Worm (Caenorhabditis elegans) whole organism, L4 larva: ENCODE data around the gene him-3.

ENCODE experiments used
- F10B5.3 ChIP-seq: sonication (generic microtip); optimal IDR thresholded peaks from 2 replicates; lab custom pipeline; 2016; ENCODE audit warnings: mild to moderate bottlenecking, missing genetic modification characterization, missing compliant biosample characterization
- F44E2.7 ChIP-seq: fragments of 200-800 bp; sonication (Bioruptor generic); IDR thresholded peaks from 2 replicates; pipeline ENCODE4 v2.1.2; 2022; ENCODE audit warnings: missing genetic modification characterization, missing compliant biosample characterization
- F49E8.2 ChIP-seq: sonication (generic microtip); optimal IDR thresholded peaks from 2 replicates; lab custom pipeline; 2016; ENCODE audit warnings: missing compliant biosample characterization, mild to moderate bottlenecking, missing genetic modification characterization, borderline replicate concordance
- R02D3.7 ChIP-seq: fragments of 150-350 bp; sonication (generic microtip); optimal IDR thresholded peaks from 3 replicates; lab custom pipeline; 2014; ENCODE audit warnings: missing biosample characterization, missing genetic modification characterization
- T20F7.1 ChIP-seq: fragments of 200-800 bp; sonication (Bioruptor generic); optimal IDR thresholded peaks from 2 replicates; lab custom pipeline; 2018; ENCODE audit warnings: mild to moderate bottlenecking, missing genetic modification characterization, missing compliant biosample characterization
- daf-12 ChIP-seq: fragments of 150-350 bp; optimal IDR thresholded peaks from 2 replicates; lab custom pipeline; 2014; ENCODE audit warnings: missing biosample characterization, missing genetic modification reagents, missing genetic modification characterization
- dmd-8 ChIP-seq: fragments of 200-800 bp; sonication (Bioruptor generic); IDR thresholded peaks from 2 replicates; pipeline ENCODE4 v1.3.6; 2022; ENCODE audit warnings: missing genetic modification characterization, missing compliant biosample characterization
- dpl-1 ChIP-seq: fragments of 150-350 bp; optimal IDR thresholded peaks from 2 replicates; lab custom pipeline; 2014; ENCODE audit warnings: missing biosample characterization, missing genetic modification reagents, missing genetic modification characterization
- nhr-11 ChIP-seq: fragments of 150-350 bp; optimal IDR thresholded peaks from 2 replicates; lab custom pipeline; 2014; ENCODE audit warnings: missing biosample characterization, missing genetic modification characterization
- nhr-111 ChIP-seq: fragments of 200-800 bp; sonication (Bioruptor generic); optimal IDR thresholded peaks from 2 replicates; lab custom pipeline; 2018; ENCODE audit warnings: mild to moderate bottlenecking, missing genetic modification characterization, missing compliant biosample characterization
- nhr-28 ChIP-seq: fragments of 150-350 bp; optimal IDR thresholded peaks from 2 replicates; lab custom pipeline; 2014; ENCODE audit warnings: missing biosample characterization, missing genetic modification characterization
- nhr-77 ChIP-seq: fragments of 150-350 bp; optimal IDR thresholded peaks from 2 replicates; lab custom pipeline; 2014; ENCODE audit warnings: missing biosample characterization, missing genetic modification characterization
- tra-1 ChIP-seq: fragments of 200-800 bp; sonication (Bioruptor generic); IDR thresholded peaks from 2 replicates; pipeline ENCODE4 v1.3.6; 2022; ENCODE audit warnings: missing genetic modification reagents, missing genetic modification characterization, missing compliant biosample characterization
- zfp-2 ChIP-seq: sonication (generic microtip); optimal IDR thresholded peaks from 2 replicates; lab custom pipeline; 2016; ENCODE audit warnings: mild to moderate bottlenecking, missing genetic modification characterization, missing compliant biosample characterization

Gene him-3

DNA sequence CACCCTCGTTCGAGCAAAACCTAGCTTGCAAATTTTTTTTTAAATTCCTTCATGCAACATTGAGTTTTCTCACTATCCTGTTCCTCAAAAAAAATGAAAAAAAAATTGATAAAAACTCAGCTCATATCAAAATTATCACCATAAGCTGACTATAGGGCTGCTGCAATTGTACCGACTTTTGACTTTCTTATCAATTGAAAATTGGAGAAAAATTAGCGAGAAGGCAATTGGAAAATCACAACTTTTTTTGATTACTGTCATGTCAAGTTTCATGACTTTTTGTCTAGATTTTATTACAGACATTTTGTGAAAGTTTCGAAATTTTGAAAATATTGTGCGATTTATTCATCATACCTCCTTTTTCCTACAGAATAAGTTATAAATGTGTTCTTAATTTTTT lies 48.5 kb downstream of the him-3 start (continued):
- TF ChIP-seq tra-1 (GFP tag; lab: Robert Waterston, UW) (no peak), nhr-77 (tag; lab: Kevin White, UChicago) (no peak), R02D3.7 (no peak), zfp-2 (tag; lab: Kevin White, UChicago) (no peak), nhr-11 (tag; lab: Kevin White, UChicago) (no peak), dmd-8 (no peak), T20F7.1 (GFP tag; lab: Kevin White, UChicago) (peak; percentile 17), F10B5.3 (tag; lab: Kevin White, UChicago) (no peak), F49E8.2 (tag; lab: Kevin White, UChicago) (no peak), dpl-1 (GFP tag; lab: Kevin White, UChicago) (no peak), nhr-28 (tag; lab: Kevin White, UChicago) (peak; percentile 68), daf-12 (no peak), F44E2.7 (no peak), nhr-111 (GFP tag; lab: Kevin White, UChicago) (no peak)
